Worm (Caenorhabditis elegans) whole organism, young adult: ENCODE data around the gene F11G11.15.

Experiments
- B0035.1 ChIP-seq: sonication (generic microtip); optimal IDR thresholded peaks from 2 replicates; lab custom pipeline; 2016; ENCODE audit warnings: missing genetic modification characterization, mild to moderate bottlenecking, missing compliant biosample characterization, missing genotype, missing genetic modification reagents
- K11D2.4 ChIP-seq: fragments of 200-800 bp; sonication (Bioruptor generic); IDR thresholded peaks from 2 replicates; pipeline ENCODE4 v1.3.6; 2022; ENCODE audit warnings: missing genetic modification reagents, missing genetic modification characterization, missing compliant biosample characterization
- T07F8.4 ChIP-seq: sonication (generic microtip); optimal IDR thresholded peaks from 2 replicates; lab custom pipeline; 2016; ENCODE audit warnings: mild to moderate bottlenecking, missing genetic modification characterization, moderate library complexity, missing compliant biosample characterization
- Y95B8A.8 ChIP-seq: fragments of 200-800 bp; sonication (Bioruptor generic); IDR thresholded peaks from 2 replicates; pipeline ENCODE4 v1.3.6; 2022; ENCODE audit warnings: missing genetic modification reagents, missing genetic modification characterization, missing compliant biosample characterization
- ama-1 ChIP-seq, 3 experiments: fragments of 150-350 bp in 1 of 3; sonication (generic microtip) in 2 of 3; optimal IDR thresholded peaks; 2 replicates each; lab custom pipeline; 2014 to 2018; ENCODE audit warnings: missing biosample characterization in 2 of 3, missing genetic modification characterization in 2 of 3, missing genetic modification reagents in 2 of 3
- atf-7 ChIP-seq: sonication (generic microtip); optimal IDR thresholded peaks from 2 replicates; lab custom pipeline; 2017; ENCODE audit warnings: mild to moderate bottlenecking, missing genetic modification characterization, missing compliant biosample characterization
- athp-1 ChIP-seq: sonication (generic microtip); optimal IDR thresholded peaks from 2 replicates; lab custom pipeline; 2017; ENCODE audit warnings: mild to moderate bottlenecking, missing genetic modification characterization, missing compliant biosample characterization
- attf-3 ChIP-seq: fragments of 200-800 bp; sonication (Bioruptor generic); conservative IDR thresholded peaks from 2 replicates; pipeline ENCODE4 v1.3.6; 2022; ENCODE audit warnings: missing genetic modification reagents, missing genetic modification characterization, missing compliant biosample characterization
- attf-5 ChIP-seq: fragments of 200-800 bp; sonication (Bioruptor generic); optimal IDR thresholded peaks from 2 replicates; lab custom pipeline; 2018; ENCODE audit warnings: mild to moderate bottlenecking, missing genetic modification characterization, missing compliant biosample characterization
- cebp-1 ChIP-seq, 2 experiments: fragments of 200-800 bp in 1 of 2; sonication (Bioruptor generic) in 1 of 2; sonication (generic microtip) in 1 of 2; IDR thresholded peaks in 1 of 2; optimal IDR thresholded peaks in 1 of 2; 2 replicates each; pipeline versions ENCODE4 v1.3.6 to Lab custom; 2017 to 2022; ENCODE audit warnings: missing compliant biosample characterization in 2 of 2, missing genetic modification characterization in 2 of 2, mild to moderate bottlenecking in 1 of 2, missing genetic modification reagents in 1 of 2, moderate library complexity in 1 of 2
- ceh-100 ChIP-seq: fragments of 200-800 bp; sonication (Bioruptor generic); IDR thresholded peaks from 2 replicates; pipeline ENCODE4 v1.3.6; 2022; ENCODE audit warnings: missing genetic modification reagents, missing genetic modification characterization, missing compliant biosample characterization
- ceh-40 ChIP-seq: fragments of 200-800 bp; sonication (Bioruptor generic); IDR thresholded peaks from 2 replicates; pipeline ENCODE4 v1.3.6; 2022; ENCODE audit warnings: missing genetic modification characterization, missing compliant biosample characterization
- ceh-58 ChIP-seq: fragments of 200-800 bp; sonication (Bioruptor generic); IDR thresholded peaks from 2 replicates; pipeline ENCODE4 v1.3.6; 2022; ENCODE audit warnings: missing genetic modification characterization, missing compliant biosample characterization
- die-1 ChIP-seq: sonication (generic microtip); optimal IDR thresholded peaks from 2 replicates; lab custom pipeline; 2016; ENCODE audit warnings: missing genotype, mild to moderate bottlenecking, missing genetic modification characterization, missing compliant biosample characterization
- dox-1 ChIP-seq: fragments of 200-800 bp; sonication (Bioruptor generic); IDR thresholded peaks from 2 replicates; pipeline ENCODE4 v1.3.6; 2022; ENCODE audit warnings: missing genetic modification reagents, missing genetic modification characterization, missing compliant biosample characterization
- dpff-1 ChIP-seq: sonication (generic microtip); optimal IDR thresholded peaks from 2 replicates; lab custom pipeline; 2017; ENCODE audit warnings: mild to moderate bottlenecking, missing genetic modification characterization, missing compliant biosample characterization
- ekl-4 ChIP-seq: fragments of 200-800 bp; sonication (Bioruptor generic); IDR thresholded peaks from 2 replicates; pipeline ENCODE4 v1.3.6; 2022; ENCODE audit warnings: missing genetic modification reagents, missing genetic modification characterization, missing compliant biosample characterization
- hmg-1.2 ChIP-seq: fragments of 200-800 bp; sonication (Bioruptor generic); IDR thresholded peaks from 2 replicates; pipeline ENCODE4 v1.3.6; 2022; ENCODE audit warnings: missing genetic modification reagents, missing genetic modification characterization, missing compliant biosample characterization
- hsf-1 ChIP-seq: fragments of 200-800 bp; sonication (Bioruptor generic); IDR thresholded peaks from 2 replicates; pipeline ENCODE4 v1.3.6; 2022; ENCODE audit warnings: missing genetic modification reagents, missing genetic modification characterization, missing compliant biosample characterization
- lin-35 ChIP-seq, 3 experiments: fragments of 150-350 bp in 2 of 3; sonication (generic microtip) in 1 of 3; optimal IDR thresholded peaks; 2 replicates each; lab custom pipeline; 2014 to 2018; ENCODE audit warnings: missing biosample characterization in 3 of 3, missing genetic modification characterization in 3 of 3, missing genetic modification reagents in 3 of 3
- lin-40 ChIP-seq: sonication (generic microtip); optimal IDR thresholded peaks from 2 replicates; lab custom pipeline; 2016; ENCODE audit warnings: missing genetic modification characterization, mild to moderate bottlenecking, missing compliant biosample characterization, missing genotype, missing genetic modification reagents
- lin-54 ChIP-seq: fragments of 200-800 bp; sonication (Bioruptor generic); optimal IDR thresholded peaks from 2 replicates; lab custom pipeline; 2018; ENCODE audit warnings: mild to moderate bottlenecking, missing genetic modification characterization, missing compliant biosample characterization
- lsy-27 ChIP-seq: sonication (generic microtip); optimal IDR thresholded peaks from 2 replicates; lab custom pipeline; 2017; ENCODE audit warnings: missing genetic modification characterization, mild to moderate bottlenecking, missing compliant biosample characterization, antibody characterized with exemption, missing genotype, borderline replicate concordance; ENCODE audit not compliant: insufficient read depth
- madf-10 ChIP-seq: sonication (generic microtip); optimal IDR thresholded peaks from 2 replicates; lab custom pipeline; 2016; ENCODE audit warnings: mild to moderate bottlenecking, missing genetic modification characterization, missing compliant biosample characterization
- madf-8 ChIP-seq: fragments of 200-800 bp; sonication (Bioruptor generic); conservative IDR thresholded peaks from 2 replicates; pipeline ENCODE4 v1.3.6; 2022; ENCODE audit warnings: missing genetic modification reagents, missing genetic modification characterization, missing compliant biosample characterization
- mel-28 ChIP-seq: sonication (generic microtip); optimal IDR thresholded peaks from 2 replicates; lab custom pipeline; 2016; ENCODE audit warnings: borderline replicate concordance, mild to moderate bottlenecking, missing genetic modification characterization, missing compliant biosample characterization
- mxl-1 ChIP-seq: sonication (generic microtip); optimal IDR thresholded peaks from 2 replicates; lab custom pipeline; 2016; ENCODE audit warnings: missing genetic modification characterization, missing compliant biosample characterization
- nfya-2 ChIP-seq: fragments of 200-800 bp; sonication (Bioruptor generic); IDR thresholded peaks from 2 replicates; pipeline ENCODE4 v1.3.6; 2022; ENCODE audit warnings: missing genetic modification reagents, missing genetic modification characterization, missing compliant biosample characterization
- nfyb-1 ChIP-seq: fragments of 200-800 bp; sonication (Bioruptor generic); IDR thresholded peaks from 2 replicates; pipeline ENCODE4 v1.3.6; 2022; ENCODE audit warnings: missing genetic modification reagents, missing genetic modification characterization, missing compliant biosample characterization
- nhr-179 ChIP-seq: sonication (generic microtip); optimal IDR thresholded peaks from 2 replicates; lab custom pipeline; 2016; ENCODE audit warnings: mild to moderate bottlenecking, missing genetic modification characterization, missing compliant biosample characterization
- pbrm-1 ChIP-seq: fragments of 200-800 bp; sonication (Bioruptor generic); IDR thresholded peaks from 2 replicates; pipeline ENCODE4 v1.3.6; 2022; ENCODE audit warnings: missing genetic modification reagents, missing genetic modification characterization, missing compliant biosample characterization
- repo-1 ChIP-seq: sonication (generic microtip); optimal IDR thresholded peaks from 2 replicates; lab custom pipeline; 2017; ENCODE audit warnings: mild to moderate bottlenecking, missing genetic modification characterization, missing compliant biosample characterization
- snpc-1.3 ChIP-seq: sonication (generic microtip); optimal IDR thresholded peaks from 2 replicates; lab custom pipeline; 2017; ENCODE audit warnings: missing genetic modification characterization, mild to moderate bottlenecking, missing compliant biosample characterization, antibody characterized with exemption, moderate library complexity, missing genotype, missing genetic modification reagents; ENCODE audit not compliant: insufficient read depth
- somi-1 ChIP-seq: fragments of 200-800 bp; sonication (Bioruptor generic); optimal IDR thresholded peaks from 2 replicates; lab custom pipeline; 2018; ENCODE audit warnings: mild to moderate bottlenecking, missing genetic modification characterization, missing compliant biosample characterization
- tbp1 ChIP-seq: fragments of 200-800 bp; sonication (Bioruptor generic); optimal IDR thresholded peaks from 2 replicates; lab custom pipeline; 2018; ENCODE audit warnings: mild to moderate bottlenecking, missing genetic modification characterization, missing compliant biosample characterization
- xnd-1 ChIP-seq: sonication (generic microtip); optimal IDR thresholded peaks from 2 replicates; lab custom pipeline; 2016; ENCODE audit warnings: missing genotype, missing genetic modification reagents, missing genetic modification characterization, missing compliant biosample characterization
- zfh-2 ChIP-seq: fragments of 200-800 bp; sonication (Bioruptor generic); conservative IDR thresholded peaks from 2 replicates; pipeline ENCODE4 v1.3.6; 2022; ENCODE audit warnings: missing genetic modification reagents, missing genetic modification characterization, missing compliant biosample characterization
- zim-3 ChIP-seq: sonication (generic microtip); optimal IDR thresholded peaks from 2 replicates; lab custom pipeline; 2017; ENCODE audit warnings: mild to moderate bottlenecking, missing genetic modification characterization, moderate library complexity, missing compliant biosample characterization
- ztf-28 ChIP-seq: fragments of 200-800 bp; sonication (Bioruptor generic); IDR thresholded peaks from 2 replicates; pipeline ENCODE4 v1.3.6; 2022; ENCODE audit warnings: missing genetic modification reagents, missing genetic modification characterization, missing compliant biosample characterization
- ztf-6 ChIP-seq: fragments of 200-800 bp; sonication (Bioruptor generic); IDR thresholded peaks from 2 replicates; pipeline ENCODE4 v1.3.6; 2022; ENCODE audit warnings: missing genetic modification reagents, missing genetic modification characterization, missing compliant biosample characterization

The F11G11.15 gene

DNA sequence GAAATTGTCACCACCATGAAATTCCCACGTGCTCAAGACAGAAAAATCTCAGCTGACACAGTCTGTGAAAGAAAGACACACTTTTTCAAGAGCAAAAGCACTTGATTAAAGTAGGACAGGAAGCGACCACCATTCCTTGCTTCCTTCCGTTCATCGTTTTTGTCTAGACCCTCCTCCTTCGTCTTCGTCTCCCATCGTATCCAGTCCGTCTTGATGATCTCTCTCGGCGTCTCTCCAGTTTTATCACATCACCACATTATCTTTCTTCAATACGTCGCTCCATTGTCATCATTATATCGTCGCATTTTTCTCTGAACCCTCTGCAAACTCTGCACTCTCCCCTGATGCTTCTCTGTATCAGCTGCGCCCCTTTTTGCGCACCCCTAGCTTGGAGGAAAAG lies 33.5 kb downstream of the F11G11.15 start:
- TF ChIP-seq hsf-1 (GFP tag; lab: Robert Waterston, UW) = no peak
- TF ChIP-seq lin-40 (tag; lab: Kevin White, UChicago) = peak; percentile 24
- TF ChIP-seq cebp-1 (GFP tag; IDR thresholded peaks at IDR 0.05; lab: Robert Waterston, UW) = no peak
- TF ChIP-seq cebp-1 (tag; optimal IDR thresholded peaks at IDR 0.05; lab: Kevin White, UChicago) = peak; percentile 20
- TF ChIP-seq pbrm-1 = no peak
- TF ChIP-seq lsy-27 = no peak
- TF ChIP-seq repo-1 (tag; lab: Kevin White, UChicago) = no peak
- no peak for TF ChIP-seq lin-54
- TF ChIP-seq T07F8.4 (tag; lab: Kevin White, UChicago) = no peak
- no peak for TF ChIP-seq Y95B8A.8 (GFP tag; lab: Robert Waterston, UW)
- no peak for TF ChIP-seq ceh-58 (GFP tag; lab: Robert Waterston, UW)
- TF ChIP-seq ztf-6 = no peak
- TF ChIP-seq snpc-1.3 (tag; lab: Kevin White, UChicago) = no peak
- TF ChIP-seq somi-1 (GFP tag; lab: Kevin White, UChicago) = no peak
- TF ChIP-seq lin-35 (GFP tag; optimal IDR thresholded peaks at IDR 0.05; lab: Kevin White, UChicago) = no peak
- TF ChIP-seq ztf-28 (GFP tag; lab: Robert Waterston, UW) = no peak
- TF ChIP-seq attf-3 (GFP tag; lab: Robert Waterston, UW) = no peak
- no peak for TF ChIP-seq nfyb-1 (GFP tag; lab: Robert Waterston, UW)
- no peak for TF ChIP-seq ceh-100 (GFP tag; lab: Robert Waterston, UW)
- no peak for TF ChIP-seq B0035.1 (tag; lab: Kevin White, UChicago)
- no peak for TF ChIP-seq atf-7 (tag; lab: Kevin White, UChicago)
- TF ChIP-seq nfya-2 (GFP tag; lab: Robert Waterston, UW) = no peak
- TF ChIP-seq hmg-1.2 (GFP tag; lab: Robert Waterston, UW) = peak; percentile 40; the same call in 1 of the 2 replicates
- TF ChIP-seq ceh-40 = no peak
- no peak for TF ChIP-seq dpff-1 (tag; lab: Kevin White, UChicago)
- 0 out of 2 replicates have a peak, but pooled peaks have one; percentile 9 for TF ChIP-seq K11D2.4 (GFP tag; lab: Robert Waterston, UW)
- no peak for TF ChIP-seq mxl-1 (tag; lab: Kevin White, UChicago)
- TF ChIP-seq ama-1 (optimal IDR thresholded peaks at IDR 0.05; lab: Kevin White, UChicago) = no peak
- no peak for TF ChIP-seq ama-1 (GFP tag; optimal IDR thresholded peaks at IDR 0.05; lab: Kevin White, UChicago)
- no peak for TF ChIP-seq mel-28 (tag; lab: Kevin White, UChicago)
- no peak for TF ChIP-seq tbp1 (GFP tag; lab: Kevin White, UChicago)
- TF ChIP-seq dox-1 (GFP tag; lab: Robert Waterston, UW) = no peak
- TF ChIP-seq zfh-2 (GFP tag; lab: Robert Waterston, UW) = 0 out of 2 replicates have a peak, but pooled peaks have one; percentile 35
- peak; percentile 22 for TF ChIP-seq attf-5 (GFP tag; lab: Kevin White, UChicago)
- no peak for TF ChIP-seq nhr-179 (tag; lab: Kevin White, UChicago)
- TF ChIP-seq xnd-1 (tag; lab: Kevin White, UChicago) = no peak
- no peak for TF ChIP-seq zim-3
- no peak for TF ChIP-seq madf-8
- TF ChIP-seq ekl-4 = no peak
- no peak for TF ChIP-seq madf-10 (tag; lab: Kevin White, UChicago)
- TF ChIP-seq athp-1 (tag; lab: Kevin White, UChicago) = no peak
- TF ChIP-seq die-1 (tag; lab: Kevin White, UChicago) = no peak
- TF ChIP-seq, all 124 proteins: peak for 6
